Fruit fly (Drosophila melanogaster): ENCODE measurements around the gene Atg1.

- TF ChIP-seq CG34367 (tag; optimal IDR thresholded peaks at IDR 0.05): no peak
- TF ChIP-seq rn (GFP tag; IDR thresholded peaks at IDR 0.05): no peak
- TF ChIP-seq CG14655 (GFP tag; optimal IDR thresholded peaks at IDR 0.05): no peak
- TF ChIP-seq gl (tag; optimal IDR thresholded peaks at IDR 0.05): no peak
- no peak for TF ChIP-seq Pif1B (GFP tag; optimal IDR thresholded peaks at IDR 0.05)
- no peak for TF ChIP-seq Ets98B (GFP tag; IDR thresholded peaks at IDR 0.05)
- no peak for TF ChIP-seq CG13204 (GFP tag; optimal IDR thresholded peaks at IDR 0.05)
- no peak for TF ChIP-seq fd96Ca (GFP tag; IDR thresholded peaks at IDR 0.05)
- no peak for TF ChIP-seq CG8301 (tag; optimal IDR thresholded peaks at IDR 0.05)
- TF ChIP-seq CG9948 (tag; optimal IDR thresholded peaks at IDR 0.05): no peak
These were observed 4.7 kb downstream of the Atg1 start for dm6 chr3L:12800167-12800566.
